Fruit fly (Drosophila melanogaster) whole organism, embryonic: Measurements from ENCODE around the gene niki.

Experiments
- CG14860 ChIP-seq: fragments of 200-800 bp; sonication (Bioruptor generic); IDR thresholded peaks from 3 replicates; pipeline ENCODE4 v1.3.6; 2022; ENCODE audit warnings: missing biosample characterization, missing genetic modification characterization; ENCODE audit not compliant: partially characterized antibody
- CG16813 ChIP-seq: fragments of 200-800 bp; sonication (Bioruptor generic); IDR thresholded peaks from 3 replicates; pipeline ENCODE4 v1.3.6; 2022; ENCODE audit warnings: missing biosample characterization, missing genetic modification characterization; ENCODE audit not compliant: partially characterized antibody
- CG16815 ChIP-seq: fragments of 200-800 bp; sonication (Bioruptor generic); optimal IDR thresholded peaks from 3 replicates; lab custom pipeline; 2017; ENCODE audit warnings: missing biosample characterization, mild to moderate bottlenecking, missing genetic modification characterization
- CG17829 ChIP-seq: fragments of 200-800 bp; optimal IDR thresholded peaks from 2 replicates; lab custom pipeline; 2019; ENCODE audit warnings: missing biosample characterization, mild to moderate bottlenecking, missing genetic modification characterization, moderate library complexity
- CG2116 ChIP-seq: fragments of 200-800 bp; sonication (Bioruptor generic); optimal IDR thresholded peaks from 3 replicates; lab custom pipeline; 2018; ENCODE audit warnings: missing biosample characterization, mild to moderate bottlenecking, missing genetic modification characterization
- CG2120 ChIP-seq: fragments of 200-800 bp; sonication (Bioruptor generic); optimal IDR thresholded peaks from 3 replicates; lab custom pipeline; 2016; ENCODE audit warnings: missing biosample characterization, missing genetic modification characterization
- CG2712 ChIP-seq: fragments of 200-800 bp; optimal IDR thresholded peaks from 3 replicates; lab custom pipeline; 2019; ENCODE audit warnings: missing biosample characterization, mild to moderate bottlenecking, missing genetic modification characterization, moderate library complexity
- CG30403 ChIP-seq: fragments of 200-800 bp; sonication (Bioruptor generic); optimal IDR thresholded peaks from 3 replicates; lab custom pipeline; 2016; ENCODE audit warnings: missing biosample characterization, missing genetic modification characterization
- CG3163 ChIP-seq: fragments of 200-800 bp; sonication (Bioruptor generic); optimal IDR thresholded peaks from 3 replicates; lab custom pipeline; 2016; ENCODE audit warnings: missing biosample characterization, missing genetic modification characterization
- CG34224 ChIP-seq: fragments of 200-800 bp; sonication (Bioruptor generic); IDR thresholded peaks from 3 replicates; pipeline ENCODE4 v1.3.6; 2022; ENCODE audit warnings: missing biosample characterization, missing genetic modification characterization; ENCODE audit not compliant: partially characterized antibody
- CG42726 ChIP-seq: fragments of 200-800 bp; sonication (Bioruptor generic); IDR thresholded peaks from 2 replicates; pipeline ENCODE4 v1.3.6; 2022; ENCODE audit warnings: missing biosample characterization, missing genetic modification characterization; ENCODE audit not compliant: partially characterized antibody
- CG4617 ChIP-seq: fragments of 200-800 bp; sonication (Bioruptor generic); optimal IDR thresholded peaks from 3 replicates; lab custom pipeline; 2016; ENCODE audit warnings: missing biosample characterization, missing genetic modification characterization, borderline replicate concordance
- CG4707 ChIP-seq: fragments of 200-800 bp; sonication (Bioruptor generic); optimal IDR thresholded peaks from 2 replicates; lab custom pipeline; 2018; ENCODE audit warnings: missing biosample characterization, mild to moderate bottlenecking, missing genetic modification characterization, moderate library complexity
- CG6791 ChIP-seq: fragments of 200-800 bp; sonication (Bioruptor generic); IDR thresholded peaks from 3 replicates; pipeline ENCODE4 v1.3.6; 2022; ENCODE audit warnings: missing biosample characterization, missing genetic modification characterization; ENCODE audit not compliant: partially characterized antibody
- CG7963 ChIP-seq: fragments of 200-800 bp; sonication (Bioruptor generic); IDR thresholded peaks from 3 replicates; pipeline ENCODE4 v1.3.6; 2022; ENCODE audit warnings: missing biosample characterization, missing genetic modification characterization; ENCODE audit not compliant: partially characterized antibody
- CG9727 ChIP-seq: fragments of 200-800 bp; sonication (Bioruptor generic); optimal IDR thresholded peaks from 3 replicates; lab custom pipeline; 2017; ENCODE audit warnings: missing biosample characterization, mild to moderate bottlenecking, missing genetic modification characterization
- CTCF ChIP-seq: fragments of 200-800 bp; sonication (Bioruptor generic); optimal IDR thresholded peaks from 2 replicates; lab custom pipeline; 2017; ENCODE audit warnings: missing biosample characterization, mild to moderate bottlenecking, missing genetic modification characterization, moderate library complexity
- CkIIα-i1 ChIP-seq: fragments of 200-800 bp; sonication (Bioruptor generic); IDR thresholded peaks from 2 replicates; pipeline ENCODE4 v1.3.6; 2022; ENCODE audit warnings: missing biosample characterization, missing genetic modification characterization
- Dbx ChIP-seq: fragments of 200-800 bp; sonication (Bioruptor generic); IDR thresholded peaks from 3 replicates; pipeline ENCODE4 v1.3.6; 2022; ENCODE audit warnings: missing biosample characterization, missing genetic modification characterization
- Dll ChIP-seq: fragments of 200-800 bp; sonication (Bioruptor generic); IDR thresholded peaks from 4 replicates; pipeline ENCODE4 v1.3.6; 2022; ENCODE audit warnings: missing biosample characterization, missing genetic modification characterization; ENCODE audit not compliant: partially characterized antibody
- Doc3 ChIP-seq: fragments of 200-800 bp; sonication (Bioruptor generic); IDR thresholded peaks from 3 replicates; pipeline ENCODE4 v1.3.6; 2022; ENCODE audit warnings: missing biosample characterization, missing genetic modification characterization; ENCODE audit not compliant: partially characterized antibody
- Dp ChIP-seq: fragments of 200-800 bp; sonication (Bioruptor generic); optimal IDR thresholded peaks from 2 replicates; lab custom pipeline; 2018; ENCODE audit warnings: missing biosample characterization, mild to moderate bottlenecking, missing genetic modification characterization, moderate library complexity
- Dref ChIP-seq: fragments of 200-800 bp; sonication (Bioruptor generic); IDR thresholded peaks from 2 replicates; pipeline ENCODE4 v1.3.6; 2022; ENCODE audit warnings: missing biosample characterization, missing genetic modification characterization
- E2f2 ChIP-seq: fragments of 200-800 bp; sonication (Bioruptor generic); IDR thresholded peaks from 2 replicates; pipeline ENCODE4 v1.3.6; 2022; ENCODE audit warnings: missing biosample characterization, missing genetic modification characterization
- Elba2 ChIP-seq: fragments of 200-800 bp; sonication (Bioruptor generic); optimal IDR thresholded peaks from 3 replicates; lab custom pipeline; 2016; ENCODE audit warnings: missing biosample characterization, missing genetic modification characterization
- HmgZ ChIP-seq: fragments of 200-800 bp; sonication (Bioruptor generic); optimal IDR thresholded peaks from 2 replicates; lab custom pipeline; 2018; ENCODE audit warnings: missing biosample characterization, mild to moderate bottlenecking, missing genetic modification characterization
- Kr ChIP-seq: fragments of 200-800 bp; sonication (Bioruptor generic); optimal IDR thresholded peaks from 2 replicates; lab custom pipeline; 2017; ENCODE audit warnings: missing biosample characterization, mild to moderate bottlenecking, missing genetic modification characterization
- MBD-R2 ChIP-seq: fragments of 200-800 bp; sonication (Bioruptor generic); IDR thresholded peaks from 2 replicates; pipeline ENCODE4 v1.3.6; 2022; ENCODE audit warnings: missing biosample characterization, missing genetic modification characterization
- Med ChIP-seq: fragments of 200-800 bp; sonication (Bioruptor generic); peaks from one replicate; lab custom pipeline; 2016; ENCODE audit warnings: missing biosample characterization, missing genetic modification characterization, mild to moderate bottlenecking, inconsistent platforms, moderate library complexity
- Sry-δ ChIP-seq: fragments of 200-800 bp; sonication (Bioruptor generic); optimal IDR thresholded peaks from 2 replicates; lab custom pipeline; 2016; ENCODE audit warnings: missing biosample characterization, missing genetic modification characterization
- Stat92E ChIP-seq, 3 experiments: fragments of >200 bp in 2 of 3; fragments of 200-800 bp in 1 of 3; sonication (Bioruptor generic) in 1 of 3; optimal IDR thresholded peaks; 2 replicates each; lab custom pipeline; 2017 to 2019; ENCODE audit warnings: missing biosample characterization in 3 of 3, missing genetic modification characterization in 3 of 3, mild to moderate bottlenecking in 1 of 3, moderate library complexity in 1 of 3
- bbx ChIP-seq: fragments of 200-800 bp; sonication (Bioruptor generic); IDR thresholded peaks from 2 replicates; pipeline ENCODE4 v1.3.6; 2022; ENCODE audit warnings: missing biosample characterization, missing genetic modification characterization; ENCODE audit not compliant: partially characterized antibody
- ci ChIP-seq: fragments of 200-800 bp; sonication (Bioruptor generic); IDR thresholded peaks from 3 replicates; pipeline ENCODE4 v1.3.6; 2022; ENCODE audit warnings: missing biosample characterization, missing genetic modification characterization
- dpn ChIP-seq, 2 experiments: fragments of 200-800 bp; sonication (Bioruptor generic); optimal IDR thresholded peaks; 3 replicates each; lab custom pipeline; 2016; ENCODE audit warnings: missing biosample characterization in 2 of 2, missing genetic modification characterization in 2 of 2
- ewg ChIP-seq: fragments of 200-800 bp; sonication (Bioruptor generic); optimal IDR thresholded peaks from 3 replicates; lab custom pipeline; 2017; ENCODE audit warnings: mild to moderate bottlenecking, missing biosample characterization, missing genetic modification reagents, missing genetic modification characterization
- exex ChIP-seq: fragments of 200-800 bp; sonication (Bioruptor generic); optimal IDR thresholded peaks from 4 replicates; lab custom pipeline; 2018; ENCODE audit warnings: missing biosample characterization, mild to moderate bottlenecking, missing genetic modification characterization, moderate library complexity
- gfzf ChIP-seq: fragments of 200-800 bp; sonication (Bioruptor generic); optimal IDR thresholded peaks from 2 replicates; lab custom pipeline; 2016; ENCODE audit warnings: missing biosample characterization, mild to moderate bottlenecking, missing genetic modification characterization, moderate library complexity
- gro ChIP-seq: fragments of 200-800 bp; sonication (Bioruptor generic); optimal IDR thresholded peaks from 2 replicates; lab custom pipeline; 2016; ENCODE audit warnings: missing biosample characterization, missing genetic modification characterization
- hbn ChIP-seq: fragments of 200-800 bp; sonication (Bioruptor generic); IDR thresholded peaks from 2 replicates; pipeline ENCODE4 v1.3.6; 2022; ENCODE audit warnings: missing biosample characterization, missing genetic modification characterization; ENCODE audit not compliant: partially characterized antibody
- lilli ChIP-seq: fragments of 200-800 bp; sonication (Bioruptor generic); optimal IDR thresholded peaks from 3 replicates; lab custom pipeline; 2016; ENCODE audit warnings: missing biosample characterization, missing genetic modification characterization
- lov ChIP-seq, 2 experiments: fragments of 200-800 bp in 1 of 2; fragments of >200 bp in 1 of 2; sonication (Bioruptor generic) in 1 of 2; IDR thresholded peaks in 1 of 2; optimal IDR thresholded peaks in 1 of 2; 2 replicates in 1 of 2; 3 replicates in 1 of 2; pipeline versions ENCODE4 v1.3.6 to Lab custom; 2017 to 2022; ENCODE audit warnings: missing biosample characterization in 1 of 2, missing genetic modification characterization in 1 of 2
- pzg ChIP-seq: fragments of 200-800 bp; sonication (Bioruptor generic); optimal IDR thresholded peaks from 3 replicates; lab custom pipeline; 2018; ENCODE audit warnings: missing biosample characterization, mild to moderate bottlenecking, missing genetic modification characterization, moderate library complexity
- sc ChIP-seq, 3 experiments: fragments of >200 bp in 2 of 3; fragments of 200-800 bp in 1 of 3; sonication (Bioruptor generic) in 1 of 3; optimal IDR thresholded peaks; 2 replicates in 2 of 3; 3 replicates in 1 of 3; lab custom pipeline; 2017; ENCODE audit warnings: mild to moderate bottlenecking in 1 of 3, missing biosample characterization in 1 of 3, missing genetic modification characterization in 1 of 3, missing genetic modification reagents in 1 of 3
- sna ChIP-seq: fragments of 200-800 bp; sonication (Bioruptor generic); IDR thresholded peaks from 2 replicates; pipeline ENCODE4 v1.3.6; 2022; ENCODE audit warnings: missing biosample characterization, missing genetic modification characterization; ENCODE audit not compliant: partially characterized antibody
- sr ChIP-seq: fragments of 200-800 bp; sonication (Bioruptor generic); IDR thresholded peaks from 3 replicates; pipeline ENCODE4 v1.3.6; 2022; ENCODE audit warnings: missing biosample characterization, missing genetic modification characterization
- trh ChIP-seq: fragments of 200-800 bp; sonication (Bioruptor generic); optimal IDR thresholded peaks from 2 replicates; lab custom pipeline; 2016; ENCODE audit warnings: missing biosample characterization, missing genetic modification characterization
- unc-4 ChIP-seq: fragments of 200-800 bp; sonication (Bioruptor generic); IDR thresholded peaks from 2 replicates; pipeline ENCODE4 v1.3.6; 2022; ENCODE audit warnings: missing biosample characterization, missing genetic modification characterization; ENCODE audit not compliant: partially characterized antibody
- zen2 ChIP-seq: fragments of 200-800 bp; sonication (Bioruptor generic); IDR thresholded peaks from 3 replicates; pipeline ENCODE4 v1.3.6; 2022; ENCODE audit warnings: missing biosample characterization, missing genetic modification characterization; ENCODE audit not compliant: partially characterized antibody

The niki gene

dm6 chr3R:24805048-24805447, 20.4 kb downstream of the niki start, which contains the start of gene polybromo (continued):
- no peak for TF ChIP-seq ci (GFP tag; lab: Robert Waterston, UW)
- TF ChIP-seq Sry-δ (GFP tag; lab: Kevin White, UChicago) = peak; percentile 97
- TF ChIP-seq CG4617 (GFP tag; lab: Kevin White, UChicago) = peak; percentile 61
- peak; percentile 80 for TF ChIP-seq pzg (GFP tag; lab: Kevin White, UChicago)
- TF ChIP-seq bbx = peak; percentile 92
- TF ChIP-seq MBD-R2 (GFP tag; lab: Robert Waterston, UW) = peak; percentile 88
- TF ChIP-seq CG42726 (GFP tag; lab: Robert Waterston, UW) = peak; percentile 51; the same call in 1 of the 2 replicates
- TF ChIP-seq Dbx = peak; percentile 16; the same call in 1 of the 3 replicates
- no peak for TF ChIP-seq CG4707 (GFP tag; lab: Kevin White, UChicago)
- TF ChIP-seq Stat92E (GFP tag; optimal IDR thresholded peaks at IDR 0.05; lab: Kevin White, UChicago) = peak in 1 of 3 experiments; percentile 70
- peak; percentile 37 for TF ChIP-seq CG17829 (tag; lab: Kevin White, UChicago)
- peak; percentile 92 for TF ChIP-seq Dref (GFP tag; lab: Robert Waterston, UW)
- no peak for TF ChIP-seq trh (GFP tag; lab: Kevin White, UChicago)
- TF ChIP-seq sc (optimal IDR thresholded peaks at IDR 0.05; lab: Kevin White, UChicago) = no peak
- no peak for TF ChIP-seq sc (GFP tag; optimal IDR thresholded peaks at IDR 0.05; lab: Kevin White, UChicago)
- peak; percentile 43 for TF ChIP-seq CG2116 (GFP tag; lab: Kevin White, UChicago)
- peak in 1 of 2 experiments; percentile 2 for TF ChIP-seq dpn (GFP tag; optimal IDR thresholded peaks at IDR 0.05; lab: Kevin White, UChicago)
- no peak for TF ChIP-seq exex (tag; lab: Kevin White, UChicago)
- TF ChIP-seq Med (GFP tag; lab: Kevin White, UChicago) = peak; percentile 85
- TF ChIP-seq unc-4 (GFP tag; lab: Robert Waterston, UW) = peak; percentile 94
- peak; percentile 76 for TF ChIP-seq CG14860 (GFP tag; lab: Robert Waterston, UW)
- peak; percentile 81 for TF ChIP-seq hbn (GFP tag; lab: Robert Waterston, UW)
- peak; percentile 21 for TF ChIP-seq CTCF
- TF ChIP-seq CG9727 (GFP tag; lab: Kevin White, UChicago) = no peak
- peak; percentile 95 for TF ChIP-seq E2f2 (GFP tag; lab: Robert Waterston, UW)
- TF ChIP-seq CG16813 (GFP tag; lab: Robert Waterston, UW) = peak; percentile 73
- TF ChIP-seq Doc3 (GFP tag; lab: Robert Waterston, UW) = peak; percentile 87
- TF ChIP-seq Kr (GFP tag; lab: Kevin White, UChicago) = no peak
- TF ChIP-seq CG34224 (GFP tag; lab: Robert Waterston, UW) = peak; percentile 89
- peak; percentile 85 for TF ChIP-seq sna (GFP tag; lab: Robert Waterston, UW)
- TF ChIP-seq lilli (GFP tag; lab: Kevin White, UChicago) = peak; percentile 10
- peak; percentile 75 for TF ChIP-seq CG7963 (GFP tag; lab: Robert Waterston, UW)
- no peak for TF ChIP-seq CG16815 (GFP tag; lab: Kevin White, UChicago)
- peak; percentile 86 for TF ChIP-seq zen2
- peak; percentile 15 for TF ChIP-seq gro (GFP tag; lab: Kevin White, UChicago)
- no peak for TF ChIP-seq CG2712 (tag; lab: Kevin White, UChicago)
- no peak for TF ChIP-seq sr (GFP tag; lab: Robert Waterston, UW)
- peak; percentile 91 for TF ChIP-seq Dll (GFP tag; lab: Robert Waterston, UW)
- no peak for TF ChIP-seq lov (optimal IDR thresholded peaks at IDR 0.05; lab: Kevin White, UChicago)
- no peak for TF ChIP-seq lov (GFP tag; IDR thresholded peaks at IDR 0.05; lab: Robert Waterston, UW)
- TF ChIP-seq CG2120 = peak; percentile 13
- TF ChIP-seq CG6791 (GFP tag; lab: Robert Waterston, UW) = peak; percentile 93
- no peak for TF ChIP-seq CG3163
- TF ChIP-seq Elba2 (GFP tag; lab: Kevin White, UChicago) = peak; percentile 32
- peak; percentile 27 for TF ChIP-seq gfzf (GFP tag; lab: Kevin White, UChicago)
- no peak for TF ChIP-seq CkIIα-i1
- TF ChIP-seq Dp (GFP tag; lab: Kevin White, UChicago) = peak; percentile 90
- TF ChIP-seq HmgZ (tag; lab: Kevin White, UChicago) = peak; percentile 0
- TF ChIP-seq ewg (GFP tag; lab: Kevin White, UChicago) = no peak
- peak; percentile 17 for TF ChIP-seq CG30403 (GFP tag; lab: Kevin White, UChicago)
